Worm (Caenorhabditis elegans) whole organism, L1 larva: ENCODE results near the gene cks-1.

ENCODE experiments used
- C04F5.9 ChIP-seq: sonication (generic microtip); optimal IDR thresholded peaks from 2 replicates; lab custom pipeline; 2016; ENCODE audit warnings: missing genetic modification characterization, missing compliant biosample characterization
- Y116A8C.19 ChIP-seq: sonication (generic microtip); optimal IDR thresholded peaks from 2 replicates; lab custom pipeline; 2016; ENCODE audit warnings: missing compliant biosample characterization, missing genetic modification characterization, borderline replicate concordance
- alr-1 ChIP-seq: fragments of 200-800 bp; sonication (Bioruptor generic); optimal IDR thresholded peaks from 2 replicates; lab custom pipeline; 2018; ENCODE audit warnings: borderline replicate concordance, mild to moderate bottlenecking, missing genetic modification characterization, missing compliant biosample characterization
- aly-2 ChIP-seq: fragments of 150-350 bp; optimal IDR thresholded peaks from 2 replicates; lab custom pipeline; 2014; ENCODE audit warnings: missing biosample characterization, missing genetic modification characterization
- ceh-8 ChIP-seq: fragments of 200-800 bp; sonication (Bioruptor generic); optimal IDR thresholded peaks from 2 replicates; lab custom pipeline; 2018; ENCODE audit warnings: mild to moderate bottlenecking, missing genetic modification characterization, moderate library complexity, missing compliant biosample characterization
- ceh-82 ChIP-seq, 3 experiments: fragments of 150-350 bp in 1 of 3; sonication (generic microtip) in 2 of 3; optimal IDR thresholded peaks; 2 replicates each; lab custom pipeline; 2014 to 2017; ENCODE audit warnings: missing biosample characterization in 3 of 3, missing genetic modification characterization in 3 of 3
- ceh-88 ChIP-seq: fragments of 200-800 bp; sonication (Bioruptor generic); IDR thresholded peaks from 2 replicates; pipeline ENCODE4 v1.3.6; 2022; ENCODE audit warnings: missing genetic modification characterization, missing compliant biosample characterization
- ceh-90 ChIP-seq: sonication (generic microtip); optimal IDR thresholded peaks from 2 replicates; lab custom pipeline; 2016; ENCODE audit warnings: missing genetic modification characterization, missing compliant biosample characterization
- ces-1 ChIP-seq: fragments of 150-350 bp; optimal IDR thresholded peaks from 2 replicates; lab custom pipeline; 2014; ENCODE audit warnings: missing biosample characterization, missing genetic modification reagents, missing genetic modification characterization
- efl-3 ChIP-seq: fragments of 200-800 bp; sonication (Bioruptor generic); optimal IDR thresholded peaks from 2 replicates; lab custom pipeline; 2018; ENCODE audit warnings: mild to moderate bottlenecking, missing genetic modification characterization, missing compliant biosample characterization
- egl-13 ChIP-seq: sonication (generic microtip); optimal IDR thresholded peaks from 2 replicates; lab custom pipeline; 2016; ENCODE audit warnings: missing genotype, missing genetic modification reagents, missing genetic modification characterization, missing compliant biosample characterization
- elt-2 ChIP-seq: sonication (generic microtip); optimal IDR thresholded peaks from 2 replicates; lab custom pipeline; 2016; ENCODE audit warnings: missing genetic modification characterization, mild to moderate bottlenecking, inconsistent platforms, missing compliant biosample characterization, missing genetic modification reagents
- fkh-4 ChIP-seq: sonication (generic microtip); optimal IDR thresholded peaks from 2 replicates; lab custom pipeline; 2016; ENCODE audit warnings: missing compliant biosample characterization, missing genetic modification characterization, borderline replicate concordance
- fkh-8 ChIP-seq: sonication (generic microtip); optimal IDR thresholded peaks from 2 replicates; lab custom pipeline; 2016; ENCODE audit warnings: mild to moderate bottlenecking, missing genetic modification characterization, missing compliant biosample characterization
- fos-1 ChIP-seq: fragments of 150-350 bp; optimal IDR thresholded peaks from 2 replicates; lab custom pipeline; 2014; ENCODE audit warnings: missing biosample characterization, missing genetic modification characterization
- grh-1 ChIP-seq: fragments of 200-800 bp; sonication (Bioruptor generic); IDR thresholded peaks from 2 replicates; pipeline ENCODE4 v1.3.6; 2022; ENCODE audit warnings: missing genetic modification reagents, missing genetic modification characterization, missing compliant biosample characterization
- hlh-17 ChIP-seq: fragments of 200-800 bp; sonication (Bioruptor generic); optimal IDR thresholded peaks from 2 replicates; lab custom pipeline; 2018; ENCODE audit warnings: missing genetic modification characterization, mild to moderate bottlenecking, missing compliant biosample characterization, moderate library complexity, borderline replicate concordance
- hlh-4 ChIP-seq: sonication (generic microtip); optimal IDR thresholded peaks from 2 replicates; lab custom pipeline; 2016; ENCODE audit warnings: mild to moderate bottlenecking, missing genetic modification characterization, missing compliant biosample characterization
- isw-1 ChIP-seq: fragments of 200-800 bp; sonication (Bioruptor generic); IDR thresholded peaks from 2 replicates; pipeline ENCODE4 v1.3.6; 2022; ENCODE audit warnings: missing genetic modification characterization, missing compliant biosample characterization
- lin-13 ChIP-seq: fragments of 150-350 bp; optimal IDR thresholded peaks from 2 replicates; lab custom pipeline; 2014; ENCODE audit warnings: missing biosample characterization, missing genetic modification reagents, missing genetic modification characterization
- lin-39 ChIP-seq: fragments of 150-350 bp; optimal IDR thresholded peaks from 2 replicates; lab custom pipeline; 2014; ENCODE audit warnings: missing biosample characterization, missing genetic modification reagents, missing genetic modification characterization
- lsy-2 ChIP-seq, 2 experiments: fragments of 150-350 bp; optimal IDR thresholded peaks; 2 replicates each; lab custom pipeline; 2014; ENCODE audit warnings: missing biosample characterization in 2 of 2, missing genetic modification characterization in 2 of 2
- mdl-1 ChIP-seq, 2 experiments: fragments of 150-350 bp; optimal IDR thresholded peaks; 2 replicates each; lab custom pipeline; 2014 to 2017; ENCODE audit warnings: missing biosample characterization in 2 of 2, missing genetic modification characterization in 2 of 2, inconsistent platforms in 1 of 2
- mef-2 ChIP-seq: fragments of 150-350 bp; optimal IDR thresholded peaks from 2 replicates; lab custom pipeline; 2014; ENCODE audit warnings: missing biosample characterization, missing genetic modification characterization
- mep-1 ChIP-seq: fragments of 150-350 bp; optimal IDR thresholded peaks from 2 replicates; lab custom pipeline; 2014; ENCODE audit warnings: missing biosample characterization, missing genetic modification characterization
- nhr-20 ChIP-seq: sonication (generic microtip); optimal IDR thresholded peaks from 2 replicates; lab custom pipeline; 2016; ENCODE audit warnings: mild to moderate bottlenecking, missing genetic modification characterization, missing compliant biosample characterization
- nhr-47 ChIP-seq: sonication (generic microtip); optimal IDR thresholded peaks from 2 replicates; lab custom pipeline; 2016; ENCODE audit warnings: mild to moderate bottlenecking, missing genetic modification characterization, moderate library complexity, missing compliant biosample characterization
- nhr-71 ChIP-seq: sonication (generic microtip); optimal IDR thresholded peaks from 2 replicates; lab custom pipeline; 2016; ENCODE audit warnings: mild to moderate bottlenecking, missing genetic modification characterization, moderate library complexity, missing compliant biosample characterization
- nhr-76 ChIP-seq: sonication (generic microtip); optimal IDR thresholded peaks from 2 replicates; lab custom pipeline; 2017; ENCODE audit warnings: missing biosample characterization, missing genetic modification characterization
- nhr-77 ChIP-seq: fragments of 150-350 bp; optimal IDR thresholded peaks from 2 replicates; lab custom pipeline; 2014; ENCODE audit warnings: missing biosample characterization, missing genetic modification characterization
- nhr-84 ChIP-seq: sonication (generic microtip); optimal IDR thresholded peaks from 2 replicates; lab custom pipeline; 2017; ENCODE audit warnings: missing biosample characterization, missing genetic modification characterization
- nhr-85 ChIP-seq: sonication (generic microtip); peaks from one replicate; lab custom pipeline; 2016; ENCODE audit warnings: missing genetic modification characterization, inconsistent platforms, missing compliant biosample characterization
- nhr-90 ChIP-seq: sonication (generic microtip); optimal IDR thresholded peaks from 2 replicates; lab custom pipeline; 2016; ENCODE audit warnings: mild to moderate bottlenecking, missing genetic modification characterization, missing compliant biosample characterization; ENCODE audit not compliant: poor library complexity
- skn-1 ChIP-seq: fragments of 150-350 bp; optimal IDR thresholded peaks from 2 replicates; lab custom pipeline; 2014; ENCODE audit warnings: missing biosample characterization, missing genetic modification characterization
- snpc-4 ChIP-seq: fragments of 150-350 bp; optimal IDR thresholded peaks from 2 replicates; lab custom pipeline; 2014; ENCODE audit warnings: missing biosample characterization, missing genetic modification characterization
- snu-23 ChIP-seq: sonication (generic microtip); optimal IDR thresholded peaks from 2 replicates; lab custom pipeline; 2016; ENCODE audit warnings: missing genetic modification characterization, missing compliant biosample characterization
- sox-4 ChIP-seq: sonication (generic microtip); optimal IDR thresholded peaks from 2 replicates; lab custom pipeline; 2016; ENCODE audit warnings: missing genetic modification characterization, missing compliant biosample characterization
- swsn-7 ChIP-seq: sonication (generic microtip); optimal IDR thresholded peaks from 2 replicates; lab custom pipeline; 2016; ENCODE audit warnings: missing genetic modification characterization, missing compliant biosample characterization
- tbx-2 ChIP-seq: sonication (generic microtip); optimal IDR thresholded peaks from 2 replicates; lab custom pipeline; 2016; ENCODE audit warnings: missing genetic modification characterization, missing compliant biosample characterization
- unc-130 ChIP-seq: fragments of 150-350 bp; optimal IDR thresholded peaks from 2 replicates; lab custom pipeline; 2017; ENCODE audit warnings: missing biosample characterization, missing genetic modification characterization, inconsistent platforms
- unc-86 ChIP-seq: sonication (generic microtip); optimal IDR thresholded peaks from 2 replicates; lab custom pipeline; 2016; ENCODE audit warnings: missing genetic modification characterization, missing compliant biosample characterization
- unc-98 ChIP-seq: fragments of 200-800 bp; sonication (Bioruptor generic); IDR thresholded peaks from 2 replicates; pipeline ENCODE4 v1.3.6; 2022; ENCODE audit warnings: missing genetic modification characterization, missing compliant biosample characterization
- ztf-11 ChIP-seq, 2 experiments: sonication (generic microtip); optimal IDR thresholded peaks; 2 replicates each; lab custom pipeline; 2016 to 2017; ENCODE audit warnings: missing genetic modification characterization in 2 of 2, missing biosample characterization in 1 of 2, missing compliant biosample characterization in 1 of 2
- ztf-4 ChIP-seq: fragments of 150-350 bp; optimal IDR thresholded peaks from 2 replicates; lab custom pipeline; 2014; ENCODE audit warnings: missing biosample characterization, missing genetic modification characterization

cks-1 gene

DNA sequence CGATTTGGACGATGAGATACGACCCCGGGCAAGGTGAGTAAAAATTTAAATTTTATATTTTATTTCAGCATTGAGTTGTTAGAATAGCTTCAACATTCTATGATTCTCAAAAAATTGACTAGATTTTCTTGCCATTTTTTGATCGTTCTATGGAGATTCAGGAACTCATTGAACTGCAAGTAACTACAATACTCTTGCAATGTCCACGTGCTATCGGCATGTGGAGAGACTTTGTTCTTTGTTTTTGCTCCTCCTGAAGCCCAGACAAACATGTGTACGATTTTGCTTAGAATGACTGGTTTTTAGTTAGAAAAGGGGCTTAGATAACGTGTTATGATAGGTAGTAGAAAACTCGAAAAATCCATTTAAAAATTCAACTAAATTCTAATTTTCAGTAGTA is 22.2 kb downstream of the cks-1 start (continued):
- no peak for TF ChIP-seq isw-1 (GFP tag; lab: Robert Waterston, UW)
- no peak for TF ChIP-seq ztf-11 (tag; optimal IDR thresholded peaks at IDR 0.05; lab: Kevin White, UChicago)
- no peak for TF ChIP-seq fkh-8 (tag; lab: Kevin White, UChicago)
- no peak for TF ChIP-seq ceh-90 (tag; lab: Kevin White, UChicago)
- TF ChIP-seq nhr-84 (tag; lab: Kevin White, UChicago): no peak
- TF ChIP-seq unc-130 (tag; lab: Kevin White, UChicago): no peak
- TF ChIP-seq nhr-47: peak; percentile 10
- TF ChIP-seq efl-3 (GFP tag; lab: Kevin White, UChicago): no peak
- TF ChIP-seq tbx-2 (tag; lab: Kevin White, UChicago): peak; percentile 5
- no peak for TF ChIP-seq elt-2
- no peak for TF ChIP-seq mdl-1 (tag; optimal IDR thresholded peaks at IDR 0.05; lab: Kevin White, UChicago)
- no peak for TF ChIP-seq unc-86
- no peak for TF ChIP-seq nhr-85 (tag; lab: Kevin White, UChicago)
- TF ChIP-seq snu-23 (GFP tag; lab: Kevin White, UChicago): no peak
- TF ChIP-seq skn-1: no peak
- TF ChIP-seq ceh-82 (tag; optimal IDR thresholded peaks at IDR 0.05; lab: Kevin White, UChicago): no peak
- TF ChIP-seq swsn-7: no peak
- no peak for TF ChIP-seq Y116A8C.19
- TF ChIP-seq aly-2: no peak
- no peak for TF ChIP-seq snpc-4 (tag; lab: Kevin White, UChicago)
- TF ChIP-seq ceh-8 (GFP tag; lab: Kevin White, UChicago): no peak
- peak; percentile 37 for TF ChIP-seq nhr-20

DNA sequence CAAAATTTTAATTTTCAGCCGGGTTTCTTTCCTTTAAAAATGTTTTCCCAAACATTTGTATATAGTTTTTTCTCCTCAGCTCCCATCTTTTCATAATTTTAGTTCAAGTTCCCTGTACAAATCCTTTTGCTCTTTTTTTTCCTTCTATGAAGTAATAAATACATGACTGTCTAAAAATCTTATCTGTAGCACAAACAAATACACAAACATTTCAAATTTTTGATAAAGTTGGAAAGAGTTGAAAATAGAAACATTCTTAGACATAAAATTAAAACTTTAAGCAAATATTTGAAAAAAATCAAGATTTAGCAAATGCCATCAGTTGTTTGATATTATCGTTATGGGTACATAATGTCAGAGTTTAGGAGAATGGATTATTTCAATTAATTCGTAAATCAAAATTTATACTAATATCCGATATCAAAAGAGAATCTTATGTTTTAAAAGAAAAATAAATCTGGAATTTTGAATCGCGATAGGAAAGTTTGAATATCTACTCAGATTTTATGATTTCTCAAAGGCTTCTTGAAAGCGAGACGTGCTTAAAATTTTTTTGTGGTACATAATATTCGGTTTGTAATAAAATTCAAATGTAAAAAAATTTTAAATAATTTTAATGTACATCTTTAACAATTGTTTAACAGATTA is 24.4 kb downstream of the cks-1 start:
- TF ChIP-seq hlh-4 (tag; lab: Kevin White, UChicago): no peak
- TF ChIP-seq lsy-2 (tag; optimal IDR thresholded peaks at IDR 0.05; lab: Kevin White, UChicago): no peak
- TF ChIP-seq lin-39 (tag; lab: Kevin White, UChicago): no peak
- TF ChIP-seq alr-1 (tag; lab: Kevin White, UChicago): no peak
- no peak for TF ChIP-seq grh-1 (GFP tag; lab: Robert Waterston, UW)
- TF ChIP-seq nhr-20: peak; percentile 1
- TF ChIP-seq lin-13 (GFP tag; lab: Kevin White, UChicago): no peak
- no peak for TF ChIP-seq hlh-17 (GFP tag; lab: Kevin White, UChicago)
- no peak for TF ChIP-seq nhr-76 (tag; lab: Kevin White, UChicago)
- peak; percentile 29 for TF ChIP-seq nhr-90 (tag; lab: Kevin White, UChicago)
- TF ChIP-seq fkh-4 (tag; lab: Kevin White, UChicago): no peak
- TF ChIP-seq mef-2: no peak
- TF ChIP-seq Y116A8C.19: no peak
- TF ChIP-seq ceh-90 (tag; lab: Kevin White, UChicago): no peak
- TF ChIP-seq elt-2: peak; percentile 27

DNA sequence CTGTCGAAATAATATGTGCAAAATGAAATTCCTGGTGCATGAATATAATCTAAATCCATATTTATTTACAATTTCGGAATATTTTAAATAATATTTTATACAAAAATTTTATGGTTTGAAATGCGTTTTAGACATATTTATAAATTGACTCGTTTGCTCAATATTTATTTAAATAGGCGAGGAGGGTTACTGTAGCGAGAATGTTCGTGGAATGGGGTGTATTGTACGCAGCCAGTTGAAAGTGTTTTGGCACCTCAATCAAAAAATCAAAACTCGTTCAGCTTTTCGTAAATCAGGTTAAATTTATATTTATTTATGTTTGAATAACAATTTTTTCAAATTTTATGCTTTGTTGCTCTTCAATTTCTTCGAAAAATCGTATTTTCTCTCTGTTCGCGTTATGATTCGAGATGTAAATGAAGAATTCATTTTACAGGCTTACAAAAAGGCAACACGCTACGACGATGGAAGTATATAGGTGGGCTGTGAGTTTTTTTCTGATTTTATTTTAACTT is 25.0 kb downstream of the cks-1 start, which contains the start of gene hyl-1:
TSS of gene hyl-1 (plus strand) at position 465 of the 515 bp plus-strand sequence.
- TF ChIP-seq ceh-88 (GFP tag; lab: Robert Waterston, UW) (no peak), nhr-77 (tag; lab: Kevin White, UChicago) (no peak), egl-13 (tag; lab: Kevin White, UChicago) (no peak), sox-4 (no peak), nhr-90 (tag; lab: Kevin White, UChicago) (no peak), unc-130 (tag; lab: Kevin White, UChicago) (no peak), fos-1 (no peak), aly-2 (no peak), ztf-4 (tag; lab: Kevin White, UChicago) (no peak), Y116A8C.19 (no peak), C04F5.9 (tag; lab: Kevin White, UChicago) (no peak), mep-1 (tag; lab: Kevin White, UChicago) (no peak), ces-1 (GFP tag; lab: Kevin White, UChicago) (no peak), unc-98 (GFP tag; lab: Robert Waterston, UW) (no peak), nhr-71 (tag; lab: Kevin White, UChicago) (no peak), skn-1 (no peak), mef-2 (no peak)
